Fruit fly (Drosophila melanogaster) whole organism, prepupa: ENCODE data around the gene Z600.

Experiments used
- Blimp-1 ChIP-seq: fragments of 200-800 bp; sonication (Bioruptor generic); optimal IDR thresholded peaks from 3 replicates; lab custom pipeline; 2017; ENCODE audit warnings: missing biosample characterization, missing genetic modification characterization, mild to moderate bottlenecking, moderate library complexity, missing genetic modification reagents
- CG10669 ChIP-seq: fragments of 200-800 bp; sonication (Bioruptor generic); optimal IDR thresholded peaks from 3 replicates; lab custom pipeline; 2018; ENCODE audit warnings: missing biosample characterization, mild to moderate bottlenecking, missing genetic modification characterization, moderate library complexity
- CG11294 ChIP-seq: fragments of 200-800 bp; sonication (Bioruptor generic); IDR thresholded peaks from 2 replicates; pipeline ENCODE4 v1.3.6; 2022; ENCODE audit warnings: missing biosample characterization, missing genetic modification characterization
- CG11902 ChIP-seq: fragments of 200-800 bp; sonication (Bioruptor generic); optimal IDR thresholded peaks from 3 replicates; lab custom pipeline; 2016; ENCODE audit warnings: missing biosample characterization, missing genetic modification characterization
- CG15336 ChIP-seq: fragments of 200-800 bp; sonication (Bioruptor generic); IDR thresholded peaks from 2 replicates; pipeline ENCODE4 v1.3.6; 2022; ENCODE audit warnings: missing biosample characterization, missing genetic modification characterization
- CG16779 ChIP-seq: fragments of 200-800 bp; sonication (Bioruptor generic); optimal IDR thresholded peaks from 3 replicates; lab custom pipeline; 2017; ENCODE audit warnings: missing biosample characterization, mild to moderate bottlenecking, missing genetic modification characterization
- CG3032 ChIP-seq: fragments of 200-800 bp; optimal IDR thresholded peaks from 2 replicates; lab custom pipeline; 2019; ENCODE audit warnings: missing biosample characterization, mild to moderate bottlenecking, missing genetic modification characterization, moderate library complexity
- CG32006 ChIP-seq: fragments of 200-800 bp; sonication (Bioruptor generic); optimal IDR thresholded peaks from 3 replicates; lab custom pipeline; 2017; ENCODE audit warnings: missing biosample characterization, mild to moderate bottlenecking, missing genetic modification characterization
- CG3919 ChIP-seq: fragments of 200-800 bp; sonication (Bioruptor generic); optimal IDR thresholded peaks from 3 replicates; lab custom pipeline; 2016; ENCODE audit warnings: missing biosample characterization, missing genetic modification characterization
- CG4318 ChIP-seq: fragments of 200-800 bp; sonication (Bioruptor generic); optimal IDR thresholded peaks from 3 replicates; lab custom pipeline; 2017; ENCODE audit warnings: missing biosample characterization, mild to moderate bottlenecking, missing genetic modification characterization
- CG6792 ChIP-seq: fragments of 200-800 bp; sonication (Bioruptor generic); optimal IDR thresholded peaks from 3 replicates; lab custom pipeline; 2016; ENCODE audit warnings: missing biosample characterization, missing genetic modification characterization
- CG6854 ChIP-seq: fragments of 200-800 bp; sonication (Bioruptor generic); optimal IDR thresholded peaks from 2 replicates; lab custom pipeline; 2017; ENCODE audit warnings: missing biosample characterization, mild to moderate bottlenecking, missing genetic modification characterization
- CG8119 ChIP-seq: fragments of 200-800 bp; sonication (Bioruptor generic); IDR thresholded peaks from 3 replicates; pipeline ENCODE4 v1.3.6; 2022; ENCODE audit warnings: missing biosample characterization, missing genetic modification characterization
- CG8632 ChIP-seq: fragments of 200-800 bp; sonication (Bioruptor generic); optimal IDR thresholded peaks from 3 replicates; lab custom pipeline; 2016; ENCODE audit warnings: missing biosample characterization, missing genetic modification characterization
- Eip75B ChIP-seq: fragments of 200-800 bp; sonication (Bioruptor generic); optimal IDR thresholded peaks from 3 replicates; lab custom pipeline; 2016; ENCODE audit warnings: missing biosample characterization, missing genetic modification characterization
- Eip78C ChIP-seq: fragments of 200-800 bp; sonication (Bioruptor generic); peaks from one replicate; lab custom pipeline; 2016; ENCODE audit warnings: missing biosample characterization, missing genetic modification characterization
- Eip93F ChIP-seq: fragments of 200-800 bp; sonication (Bioruptor generic); optimal IDR thresholded peaks from 2 replicates; lab custom pipeline; 2016; ENCODE audit warnings: missing biosample characterization, mild to moderate bottlenecking, missing genetic modification characterization
- Gug ChIP-seq: fragments of 200-800 bp; sonication (Bioruptor generic); IDR thresholded peaks from 2 replicates; pipeline ENCODE4 v1.3.6; 2022; ENCODE audit warnings: missing biosample characterization, missing genetic modification characterization
- Lpt ChIP-seq: fragments of 200-800 bp; sonication (Bioruptor generic); optimal IDR thresholded peaks from 3 replicates; lab custom pipeline; 2016; ENCODE audit warnings: missing biosample characterization, missing genetic modification characterization
- Met ChIP-seq: fragments of 200-800 bp; sonication (Bioruptor generic); optimal IDR thresholded peaks from 3 replicates; lab custom pipeline; 2016; ENCODE audit warnings: missing biosample characterization, missing genetic modification characterization
- Sox102F ChIP-seq: fragments of 200-800 bp; sonication (Bioruptor generic); optimal IDR thresholded peaks from 2 replicates; lab custom pipeline; 2016; ENCODE audit warnings: missing biosample characterization, mild to moderate bottlenecking, missing genetic modification characterization
- Sox14 ChIP-seq: fragments of 200-800 bp; sonication (Bioruptor generic); optimal IDR thresholded peaks from 3 replicates; lab custom pipeline; 2016; ENCODE audit warnings: missing biosample characterization, missing genetic modification characterization
- Sox15 ChIP-seq: fragments of 200-800 bp; sonication (Bioruptor generic); optimal IDR thresholded peaks from 3 replicates; lab custom pipeline; 2016; ENCODE audit warnings: missing biosample characterization, missing genetic modification characterization
- achi ChIP-seq: fragments of 200-800 bp; sonication (Bioruptor generic); optimal IDR thresholded peaks from 3 replicates; lab custom pipeline; 2016; ENCODE audit warnings: missing biosample characterization, missing genetic modification characterization
- acj6 ChIP-seq: fragments of 200-800 bp; sonication (Bioruptor generic); optimal IDR thresholded peaks from 3 replicates; lab custom pipeline; 2016; ENCODE audit warnings: missing biosample characterization, missing genetic modification characterization
- cyc ChIP-seq: fragments of 200-800 bp; sonication (Bioruptor generic); optimal IDR thresholded peaks from 3 replicates; lab custom pipeline; 2016; ENCODE audit warnings: missing biosample characterization, missing genetic modification characterization
- dac ChIP-seq: fragments of 200-800 bp; sonication (Bioruptor generic); optimal IDR thresholded peaks from 2 replicates; lab custom pipeline; 2017; ENCODE audit warnings: missing biosample characterization, mild to moderate bottlenecking, missing genetic modification characterization
- eg ChIP-seq: fragments of 200-800 bp; sonication (Bioruptor generic); IDR thresholded peaks from 3 replicates; pipeline ENCODE4 v1.3.6; 2022; ENCODE audit warnings: missing biosample characterization, missing genetic modification characterization
- esn ChIP-seq: fragments of 200-800 bp; sonication (Bioruptor generic); optimal IDR thresholded peaks from 2 replicates; lab custom pipeline; 2016; ENCODE audit warnings: missing biosample characterization, mild to moderate bottlenecking, missing genetic modification characterization, moderate library complexity
- fkh ChIP-seq: fragments of 200-800 bp; sonication (Bioruptor generic); optimal IDR thresholded peaks from 3 replicates; lab custom pipeline; 2017; ENCODE audit warnings: missing biosample characterization, mild to moderate bottlenecking, missing genetic modification characterization, moderate library complexity
- lz ChIP-seq: fragments of 200-800 bp; sonication (Bioruptor generic); optimal IDR thresholded peaks from 3 replicates; lab custom pipeline; 2016; ENCODE audit warnings: missing biosample characterization, missing genetic modification characterization
- net ChIP-seq: fragments of 200-800 bp; sonication (Bioruptor generic); optimal IDR thresholded peaks from 3 replicates; lab custom pipeline; 2016; ENCODE audit warnings: missing biosample characterization, missing genetic modification characterization
- pdm3 ChIP-seq: fragments of 200-800 bp; sonication (Bioruptor generic); optimal IDR thresholded peaks from 3 replicates; lab custom pipeline; 2016; ENCODE audit warnings: missing biosample characterization, missing genetic modification characterization
- spab ChIP-seq: fragments of 200-800 bp; sonication (Bioruptor generic); optimal IDR thresholded peaks from 2 replicates; lab custom pipeline; 2017; ENCODE audit warnings: missing biosample characterization, mild to moderate bottlenecking, missing genetic modification characterization, missing genetic modification reagents
- ss ChIP-seq, 2 experiments: fragments of 200-800 bp; sonication (Bioruptor generic); optimal IDR thresholded peaks; 2 replicates in 1 of 2; 3 replicates in 1 of 2; lab custom pipeline; 2017 to 2018; ENCODE audit warnings: mild to moderate bottlenecking in 2 of 2, missing biosample characterization in 2 of 2, missing genetic modification characterization in 2 of 2, moderate library complexity in 1 of 2
- svp ChIP-seq: fragments of 200-800 bp; sonication (Bioruptor generic); peaks from one replicate; lab custom pipeline; 2016; ENCODE audit warnings: missing biosample characterization, missing genetic modification characterization
- vri ChIP-seq: fragments of 200-800 bp; sonication (Bioruptor generic); optimal IDR thresholded peaks from 3 replicates; lab custom pipeline; 2016; ENCODE audit warnings: missing biosample characterization, mild to moderate bottlenecking, missing genetic modification characterization

Z600 gene

dm6 chr3L:15510787-15511186, 1.9 kb downstream of the Z600 start, which contains the start of gene MsrA:
Gene MsrA, plus strand, starts transcription at chr3L:15511052.
- peak; percentile 7 for TF ChIP-seq esn (GFP tag; lab: Kevin White, UChicago)
- peak; percentile 70 for TF ChIP-seq Eip78C
- peak; percentile 17 for TF ChIP-seq Eip75B
- TF ChIP-seq svp = peak; percentile 80
- no peak for TF ChIP-seq Sox15
- no peak for TF ChIP-seq CG4318 (GFP tag; lab: Kevin White, UChicago)
- TF ChIP-seq vri = peak; percentile 37
- TF ChIP-seq CG8119 = 0 out of 3 replicates have a peak, but pooled peaks have one; percentile 16

dm6 chr3L:15511688-15512250, 2.9 kb downstream of the Z600 start:
- peak; percentile 11 for TF ChIP-seq Met (GFP tag; lab: Kevin White, UChicago)
- TF ChIP-seq Sox102F (GFP tag; lab: Kevin White, UChicago) = peak; percentile 37
- TF ChIP-seq esn (GFP tag; lab: Kevin White, UChicago) = peak; percentile 7
- TF ChIP-seq CG6792 (GFP tag; lab: Kevin White, UChicago) = no peak
- peak; percentile 55 for TF ChIP-seq Sox14
- no peak for TF ChIP-seq CG3919 (GFP tag; lab: Kevin White, UChicago)
- no peak for TF ChIP-seq lz (GFP tag; lab: Kevin White, UChicago)
- no peak for TF ChIP-seq cyc
- TF ChIP-seq svp = no peak
- no peak for TF ChIP-seq CG11902
- no peak for TF ChIP-seq CG8632 (GFP tag; lab: Kevin White, UChicago)
- TF ChIP-seq CG32006 (GFP tag; lab: Kevin White, UChicago) = no peak
- peak; percentile 17 for TF ChIP-seq CG3032 (tag; lab: Kevin White, UChicago)
- TF ChIP-seq fkh (GFP tag; lab: Kevin White, UChicago) = no peak
- TF ChIP-seq ss (GFP tag; optimal IDR thresholded peaks at IDR 0.05; lab: Kevin White, UChicago) = peak; percentile 39 to 44
- peak; percentile 76 for TF ChIP-seq Eip78C
- TF ChIP-seq Blimp-1 = peak; percentile 78
- TF ChIP-seq CG4318 (GFP tag; lab: Kevin White, UChicago) = no peak
- no peak for TF ChIP-seq CG6854
- TF ChIP-seq Sox15 = no peak
- no peak for TF ChIP-seq Gug (GFP tag; lab: Robert Waterston, UW)
- TF ChIP-seq CG10669 (GFP tag; lab: Kevin White, UChicago) = no peak
- TF ChIP-seq Eip93F (GFP tag; lab: Kevin White, UChicago) = peak; percentile 33
- no peak for TF ChIP-seq spab (GFP tag; lab: Kevin White, UChicago)
- TF ChIP-seq achi (GFP tag; lab: Kevin White, UChicago) = no peak
- TF ChIP-seq CG15336 (GFP tag; lab: Robert Waterston, UW) = no peak
- TF ChIP-seq CG16779 (tag; lab: Kevin White, UChicago) = peak; percentile 13
- TF ChIP-seq eg (GFP tag; lab: Robert Waterston, UW) = no peak
- TF ChIP-seq Lpt (GFP tag; lab: Kevin White, UChicago) = no peak
- TF ChIP-seq vri = peak; percentile 24
- no peak for TF ChIP-seq pdm3 (GFP tag; lab: Kevin White, UChicago)
- TF ChIP-seq, all 60 proteins: peak for 11

- no peak for TF ChIP-seq net (GFP tag; lab: Kevin White, UChicago)
Measured at dm6 chr3L:15513264-15513663, 4.4 kb downstream of the Z600 start.

- TF ChIP-seq esn (GFP tag; lab: Kevin White, UChicago) (no peak), acj6 (GFP tag; lab: Kevin White, UChicago) (no peak), dac (no peak), CG11294 (GFP tag; lab: Robert Waterston, UW) (no peak), CG3032 (tag; lab: Kevin White, UChicago) (no peak)
Measured at dm6 chr3L:15513726-15514125, 4.9 kb downstream of the Z600 start.
